Worm (Caenorhabditis elegans): ENCODE results near the gene T19D12.6.
"Not testable (repeated sequence)": the region's sequence is repeated elsewhere in the genome, so short reads cannot be mapped to it uniquely, and the experiment has no call there.

T19D12.6 gene

ce11 chrII:6627182-6627581 is 15.7 kb downstream of the T19D12.6 start, which contains the start of the genes F54H5.5 and F54H5.2:
TSS of gene F54H5.5 (minus strand) at chrII:6627282.
TSS of gene F54H5.2 (plus strand) at chrII:6627484.
- TF ChIP-seq K02D7.2 (tag; optimal IDR thresholded peaks at IDR 0.05); syd-9 (tag; optimal IDR thresholded peaks at IDR 0.05); K09A11.1 (tag; optimal IDR thresholded peaks at IDR 0.05; ENCODE audit: insufficient read depth): not testable (repeated sequence)

- TF ChIP-seq pqm-1 (tag; optimal IDR thresholded peaks at IDR 0.05) = no peak
- no peak for TF ChIP-seq unc-42 (tag; optimal IDR thresholded peaks at IDR 0.05)
- no peak for TF ChIP-seq ama-1 (optimal IDR thresholded peaks at IDR 0.05)
- TF ChIP-seq ceh-34 (tag; optimal IDR thresholded peaks at IDR 0.05) = no peak
- no peak for TF ChIP-seq T23F11.4 (GFP tag; optimal IDR thresholded peaks at IDR 0.05)
- TF ChIP-seq fkh-10 (GFP tag; optimal IDR thresholded peaks at IDR 0.05) = no peak
- no peak for TF ChIP-seq ceh-48 (tag; optimal IDR thresholded peaks at IDR 0.05)
- TF ChIP-seq nhr-232 (tag; optimal IDR thresholded peaks at IDR 0.05) = no peak
- no peak for TF ChIP-seq pros-1 (tag; optimal IDR thresholded peaks at IDR 0.05)
- no peak for TF ChIP-seq eyg-1 (tag; optimal IDR thresholded peaks at IDR 0.05)
- no peak for TF ChIP-seq odd-2 (tag; optimal IDR thresholded peaks at IDR 0.05)
- TF ChIP-seq hlh-8 (tag; optimal IDR thresholded peaks at IDR 0.05) = no peak
- no peak for TF ChIP-seq ceh-31 (tag; optimal IDR thresholded peaks at IDR 0.05)
- TF ChIP-seq hlh-15 (tag; optimal IDR thresholded peaks at IDR 0.05) = no peak
- TF ChIP-seq ceh-19 (GFP tag; optimal IDR thresholded peaks at IDR 0.05) = no peak
- TF ChIP-seq ztf-16 (tag; optimal IDR thresholded peaks at IDR 0.05) = no peak
- TF ChIP-seq ets-4 (tag; optimal IDR thresholded peaks at IDR 0.05) = no peak
- no peak for TF ChIP-seq unc-55 (GFP tag; optimal IDR thresholded peaks at IDR 0.05)
Measured at ce11 chrII:6625302-6625701, 17.6 kb downstream of the T19D12.6 start, which contains the start of gene F54H5.14. TSS of gene F54H5.14 (minus strand) at chrII:6625402.

- TF ChIP-seq pha-2 (tag; optimal IDR thresholded peaks at IDR 0.05) (no peak), K02D7.2 (tag; optimal IDR thresholded peaks at IDR 0.05) (no peak), hlh-6 (tag; optimal IDR thresholded peaks at IDR 0.05) (no peak)
Measured at ce11 chrII:6621886-6622285, 21.0 kb downstream of the T19D12.6 start, which contains the start of gene F54H5.3. TSS of gene F54H5.3 (plus strand) at chrII:6622186.

- no peak for TF ChIP-seq tbx-7 (tag; optimal IDR thresholded peaks at IDR 0.05)
- no peak for TF ChIP-seq hlh-13 (GFP tag; optimal IDR thresholded peaks at IDR 0.05)
- no peak for TF ChIP-seq pat-9 (tag; optimal IDR thresholded peaks at IDR 0.05)
- TF ChIP-seq F13H6.1 (tag; optimal IDR thresholded peaks at IDR 0.05) = no peak
- TF ChIP-seq dmd-4 (tag; optimal IDR thresholded peaks at IDR 0.05; ENCODE audit: borderline replicate concordance) = no peak
- no peak for TF ChIP-seq T23F11.4 (GFP tag; optimal IDR thresholded peaks at IDR 0.05)
- TF ChIP-seq rnt-1 (tag; optimal IDR thresholded peaks at IDR 0.05) = no peak
- TF ChIP-seq C38D4.7 (GFP tag; optimal IDR thresholded peaks at IDR 0.05) = no peak
- no peak for TF ChIP-seq fkh-6 (tag; optimal IDR thresholded peaks at IDR 0.05)
- no peak for TF ChIP-seq odd-2 (tag; optimal IDR thresholded peaks at IDR 0.05)
- no peak for TF ChIP-seq npax-4 (tag; optimal IDR thresholded peaks at IDR 0.05)
- TF ChIP-seq nhr-11 (tag; optimal IDR thresholded peaks at IDR 0.05) = no peak
- no peak for TF ChIP-seq hlh-6 (tag; optimal IDR thresholded peaks at IDR 0.05)
Measured at ce11 chrII:6619007-6619406, 23.9 kb downstream of the T19D12.6 start.

DNA sequence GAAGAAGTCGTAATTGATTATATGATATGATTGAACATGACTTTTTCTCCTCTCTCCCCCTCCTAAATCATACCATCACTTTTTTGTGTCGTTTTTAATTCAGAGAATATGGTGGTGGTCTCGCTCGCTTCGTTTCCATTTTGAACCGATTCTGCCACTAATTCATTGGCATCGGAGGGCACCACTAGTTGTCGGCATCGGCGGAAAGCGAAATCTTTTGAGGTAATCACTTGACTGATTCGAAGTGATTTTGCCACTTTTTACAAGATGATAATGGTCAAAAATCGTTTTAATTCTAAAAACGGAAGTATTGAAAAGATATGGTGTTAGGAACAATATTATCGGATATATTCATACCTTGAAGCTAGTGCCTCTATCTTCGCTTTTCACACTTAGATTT is 26.1 kb downstream of the T19D12.6 start, which contains the start of gene klf-3:
Gene klf-3 (plus strand): TSS at position 109 of the 400 bp plus-strand sequence.
- no peak for TF ChIP-seq sox-4 (tag; optimal IDR thresholded peaks at IDR 0.05)
- no peak for TF ChIP-seq K02D7.2 (tag; optimal IDR thresholded peaks at IDR 0.05)
- no peak for TF ChIP-seq syd-9 (tag; optimal IDR thresholded peaks at IDR 0.05)
- no peak for TF ChIP-seq dmd-4 (tag; optimal IDR thresholded peaks at IDR 0.05; ENCODE audit: borderline replicate concordance)
- TF ChIP-seq ceh-14 (tag; optimal IDR thresholded peaks at IDR 0.05) = no peak
- no peak for TF ChIP-seq hlh-8 (tag; optimal IDR thresholded peaks at IDR 0.05)
- no peak for TF ChIP-seq zip-5 (tag; optimal IDR thresholded peaks at IDR 0.05)
- no peak for TF ChIP-seq ceh-45 (GFP tag; IDR thresholded peaks at IDR 0.05)
- TF ChIP-seq ceh-9 (tag; optimal IDR thresholded peaks at IDR 0.05) = no peak
- TF ChIP-seq ceh-2 (tag; optimal IDR thresholded peaks at IDR 0.05) = no peak
- no peak for TF ChIP-seq T23F11.4 (GFP tag; optimal IDR thresholded peaks at IDR 0.05)
- TF ChIP-seq tbx-2 (tag; optimal IDR thresholded peaks at IDR 0.05) = no peak
- TF ChIP-seq K09A11.1 (tag; optimal IDR thresholded peaks at IDR 0.05; ENCODE audit: insufficient read depth) = no peak
- TF ChIP-seq fkh-6 (tag; optimal IDR thresholded peaks at IDR 0.05) = no peak
